Worm (Caenorhabditis elegans) whole organism, early embryonic: Measurements from ENCODE around the gene F31D5.7.

Source experiments
- ama-1 ChIP-seq: fragments of 150-350 bp; optimal IDR thresholded peaks from 2 replicates; lab custom pipeline; 2014
- tra-4 ChIP-seq: sonication (generic microtip); optimal IDR thresholded peaks from 2 replicates; lab custom pipeline; 2017; ENCODE audit warnings: missing genetic modification characterization, missing compliant biosample characterization

- TF ChIP-seq ama-1 (no peak), tra-4 (tag; lab: Kevin White, UChicago) (no peak)
Observed at ce11 chrII:4211113-4211512, at the start of gene F31D5.7.
